Worm (Caenorhabditis elegans) whole organism, L4 larva: ENCODE measurements around the gene ric-4.

ENCODE experiments used
- D1046.2 ChIP-seq: fragments of 200-800 bp; sonication (Bioruptor generic); IDR thresholded peaks from 2 replicates; pipeline ENCODE4 v1.3.6; 2022; ENCODE audit warnings: missing genetic modification characterization, missing compliant biosample characterization
- T26A8.4 ChIP-seq: fragments of 200-800 bp; sonication (Bioruptor generic); IDR thresholded peaks from 2 replicates; pipeline ENCODE4 v1.3.6; 2022; ENCODE audit warnings: missing genetic modification characterization, missing compliant biosample characterization
- Y5F2A.4 ChIP-seq: fragments of 200-800 bp; sonication (Bioruptor generic); optimal IDR thresholded peaks from 2 replicates; lab custom pipeline; 2018; ENCODE audit warnings: mild to moderate bottlenecking, missing genetic modification characterization, missing compliant biosample characterization
- aha-1 ChIP-seq: fragments of 150-350 bp; peaks from one replicate; lab custom pipeline; 2014; ENCODE audit warnings: missing biosample characterization, missing genetic modification characterization
- ama-1 ChIP-seq: fragments of 150-350 bp; optimal IDR thresholded peaks from 2 replicates; lab custom pipeline; 2014; ENCODE audit warnings: inconsistent platforms, mixed read lengths
- ceh-32 ChIP-seq: sonication (generic microtip); optimal IDR thresholded peaks from 2 replicates; lab custom pipeline; 2016; ENCODE audit warnings: mild to moderate bottlenecking, missing genetic modification characterization, missing compliant biosample characterization; ENCODE audit not compliant: poor library complexity
- ceh-44 ChIP-seq: fragments of 200-800 bp; sonication (Bioruptor generic); IDR thresholded peaks from 2 replicates; pipeline ENCODE4 v1.3.6; 2022; ENCODE audit warnings: missing genetic modification reagents, missing genetic modification characterization, missing compliant biosample characterization
- ceh-82 ChIP-seq: sonication (generic microtip); optimal IDR thresholded peaks from 2 replicates; lab custom pipeline; 2017; ENCODE audit warnings: missing biosample characterization, missing genetic modification characterization
- ces-1 ChIP-seq: fragments of 150-350 bp; sonication (generic microtip); optimal IDR thresholded peaks from 4 replicates; lab custom pipeline; 2014; ENCODE audit warnings: missing biosample characterization, missing genetic modification reagents, missing genetic modification characterization
- ctbp-1 ChIP-seq: fragments of 200-800 bp; sonication (Bioruptor generic); IDR thresholded peaks from 2 replicates; pipeline ENCODE4 v1.3.6; 2022; ENCODE audit warnings: missing genetic modification reagents, missing genetic modification characterization, missing compliant biosample characterization
- daf-12 ChIP-seq: fragments of 150-350 bp; optimal IDR thresholded peaks from 2 replicates; lab custom pipeline; 2014; ENCODE audit warnings: missing biosample characterization, missing genetic modification reagents, missing genetic modification characterization
- dmd-6 ChIP-seq: fragments of 200-800 bp; sonication (Bioruptor generic); IDR thresholded peaks from 2 replicates; pipeline ENCODE4 v1.3.6; 2022; ENCODE audit warnings: missing genetic modification reagents, missing genetic modification characterization, missing compliant biosample characterization
- dmd-8 ChIP-seq: fragments of 200-800 bp; sonication (Bioruptor generic); IDR thresholded peaks from 2 replicates; pipeline ENCODE4 v1.3.6; 2022; ENCODE audit warnings: missing genetic modification characterization, missing compliant biosample characterization
- dmd-9 ChIP-seq: fragments of 200-800 bp; sonication (Bioruptor generic); IDR thresholded peaks from 2 replicates; pipeline ENCODE4 v1.3.6; 2022; ENCODE audit warnings: missing genetic modification reagents, missing genetic modification characterization, missing compliant biosample characterization
- egl-27 ChIP-seq: sonication (generic microtip); optimal IDR thresholded peaks from 3 replicates; lab custom pipeline; 2017; ENCODE audit warnings: missing biosample characterization, missing genetic modification reagents, missing genetic modification characterization
- jun-1 ChIP-seq: fragments of 150-350 bp; optimal IDR thresholded peaks from 2 replicates; lab custom pipeline; 2014; ENCODE audit warnings: missing biosample characterization, missing genetic modification reagents, missing genetic modification characterization
- lim-7 ChIP-seq: fragments of 200-800 bp; sonication (Bioruptor generic); IDR thresholded peaks from 2 replicates; pipeline ENCODE4 v1.3.6; 2022; ENCODE audit warnings: missing genetic modification characterization, missing compliant biosample characterization
- lin-13 ChIP-seq: fragments of 150-350 bp; optimal IDR thresholded peaks from 2 replicates; lab custom pipeline; 2014; ENCODE audit warnings: missing biosample characterization, missing genetic modification reagents, missing genetic modification characterization
- lsy-2 ChIP-seq, 2 experiments: fragments of 150-350 bp in 1 of 2; sonication (generic microtip) in 1 of 2; optimal IDR thresholded peaks; 2 replicates each; lab custom pipeline; 2014 to 2017; ENCODE audit warnings: missing biosample characterization in 2 of 2, missing genetic modification characterization in 2 of 2
- madf-9 ChIP-seq: fragments of 200-800 bp; sonication (Bioruptor generic); conservative IDR thresholded peaks from 2 replicates; pipeline ENCODE4 v1.3.6; 2022; ENCODE audit warnings: missing genetic modification reagents, missing genetic modification characterization, missing compliant biosample characterization
- mdt-29 ChIP-seq: fragments of 200-800 bp; sonication (Bioruptor generic); IDR thresholded peaks from 2 replicates; pipeline ENCODE4 v1.3.6; 2022; ENCODE audit warnings: missing genetic modification reagents, missing genetic modification characterization, missing compliant biosample characterization
- mes-2 ChIP-seq: sonication (generic microtip); optimal IDR thresholded peaks from 2 replicates; lab custom pipeline; 2016; ENCODE audit warnings: missing genotype, mild to moderate bottlenecking, missing genetic modification characterization, missing compliant biosample characterization; ENCODE audit not compliant: poor library complexity, severe bottlenecking
- nhr-11 ChIP-seq: fragments of 150-350 bp; optimal IDR thresholded peaks from 2 replicates; lab custom pipeline; 2014; ENCODE audit warnings: missing biosample characterization, missing genetic modification characterization
- nhr-111 ChIP-seq: fragments of 200-800 bp; sonication (Bioruptor generic); optimal IDR thresholded peaks from 2 replicates; lab custom pipeline; 2018; ENCODE audit warnings: mild to moderate bottlenecking, missing genetic modification characterization, missing compliant biosample characterization
- nhr-25 ChIP-seq: sonication (generic microtip); optimal IDR thresholded peaks from 2 replicates; lab custom pipeline; 2017; ENCODE audit warnings: missing genetic modification characterization, mild to moderate bottlenecking, missing compliant biosample characterization, antibody characterized with exemption, moderate library complexity, borderline replicate concordance; ENCODE audit not compliant: insufficient read depth
- nhr-41 ChIP-seq: fragments of 200-800 bp; sonication (Bioruptor generic); IDR thresholded peaks from 2 replicates; pipeline ENCODE4 v1.3.6; 2022; ENCODE audit warnings: missing genetic modification reagents, missing genetic modification characterization, missing compliant biosample characterization
- nhr-42 ChIP-seq: fragments of 200-800 bp; sonication (Bioruptor generic); IDR thresholded peaks from 2 replicates; pipeline ENCODE4 v1.3.6; 2022; ENCODE audit warnings: missing genetic modification characterization, missing compliant biosample characterization
- nhr-48 ChIP-seq: sonication (generic microtip); optimal IDR thresholded peaks from 2 replicates; lab custom pipeline; 2016; ENCODE audit warnings: mild to moderate bottlenecking, missing genetic modification characterization, missing compliant biosample characterization
- nhr-76 ChIP-seq: fragments of 150-350 bp; optimal IDR thresholded peaks from 2 replicates; lab custom pipeline; 2014; ENCODE audit warnings: missing biosample characterization, missing genetic modification characterization
- nhr-77 ChIP-seq: fragments of 150-350 bp; optimal IDR thresholded peaks from 2 replicates; lab custom pipeline; 2014; ENCODE audit warnings: missing biosample characterization, missing genetic modification characterization
- saeg-2 ChIP-seq: fragments of 200-800 bp; sonication (Bioruptor generic); IDR thresholded peaks from 2 replicates; pipeline ENCODE4 v1.3.6; 2022; ENCODE audit warnings: missing genetic modification reagents, missing genetic modification characterization, missing compliant biosample characterization
- snpc-1.2 ChIP-seq: fragments of 200-800 bp; sonication (Bioruptor generic); IDR thresholded peaks from 2 replicates; pipeline ENCODE4 v1.3.6; 2022; ENCODE audit warnings: missing genetic modification reagents, missing genetic modification characterization, missing compliant biosample characterization
- snpc-4 ChIP-seq: fragments of 150-350 bp; optimal IDR thresholded peaks from 2 replicates; lab custom pipeline; 2014; ENCODE audit warnings: missing biosample characterization, missing genetic modification characterization
- tag-97 ChIP-seq: fragments of 200-800 bp; sonication (Bioruptor generic); IDR thresholded peaks from 2 replicates; pipeline ENCODE4 v1.3.6; 2022; ENCODE audit warnings: missing genetic modification characterization, missing compliant biosample characterization
- unc-39 ChIP-seq: sonication (generic microtip); optimal IDR thresholded peaks from 2 replicates; lab custom pipeline; 2017; ENCODE audit warnings: missing biosample characterization, missing genetic modification characterization
- zag-1 ChIP-seq: fragments of 150-350 bp; optimal IDR thresholded peaks from 2 replicates; lab custom pipeline; 2014; ENCODE audit warnings: missing biosample characterization, missing genetic modification characterization
- zip-11 ChIP-seq: fragments of 200-800 bp; sonication (Bioruptor generic); IDR thresholded peaks from 2 replicates; pipeline ENCODE4 v1.3.6; 2022; ENCODE audit warnings: missing genetic modification characterization, missing compliant biosample characterization
- ztf-11 ChIP-seq: fragments of 150-350 bp; optimal IDR thresholded peaks from 2 replicates; lab custom pipeline; 2014; ENCODE audit warnings: missing biosample characterization, missing genetic modification characterization
- ztf-7 ChIP-seq: fragments of 150-350 bp; optimal IDR thresholded peaks from 2 replicates; lab custom pipeline; 2014; ENCODE audit warnings: missing biosample characterization, missing genetic modification characterization

The ric-4 gene

DNA sequence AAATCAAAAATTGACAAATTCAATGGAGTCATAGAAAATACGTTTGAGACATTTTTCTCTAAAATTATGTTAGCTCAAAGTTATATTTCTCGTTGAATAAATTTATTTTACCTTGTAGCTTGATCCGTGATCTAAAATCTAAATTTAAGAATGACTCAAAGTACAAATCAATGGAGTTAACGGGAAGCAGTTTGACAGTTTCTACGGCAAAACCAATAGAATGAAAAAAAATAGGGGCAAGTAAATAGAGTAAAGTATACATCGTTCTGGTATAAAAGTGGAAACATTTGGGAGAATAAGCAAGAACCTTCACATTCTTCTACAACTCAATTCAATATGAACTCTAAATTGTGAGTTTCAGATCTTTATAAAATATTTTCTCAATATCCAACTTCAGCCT, 39.2 kb downstream of the ric-4 start, which contains the start of gene fipr-6:
TSS of gene fipr-6 (plus strand) at position 301 of the 400 bp plus-strand sequence.
- TF ChIP-seq ama-1 (lab: Kevin White, UChicago) (no peak), ceh-82 (no peak), tag-97 (GFP tag; lab: Robert Waterston, UW) (no peak), ces-1 (GFP tag; lab: Kevin White, UChicago) (no peak), ceh-44 (GFP tag; lab: Robert Waterston, UW) (no peak), dmd-6 (GFP tag; lab: Robert Waterston, UW) (no peak), nhr-41 (GFP tag; lab: Robert Waterston, UW) (no peak), ztf-11 (tag; lab: Kevin White, UChicago) (no peak), nhr-111 (GFP tag; lab: Kevin White, UChicago) (no peak), snpc-1.2 (GFP tag; lab: Robert Waterston, UW) (no peak), lim-7 (GFP tag; lab: Robert Waterston, UW) (no peak), daf-12 (no peak), nhr-48 (no peak), ceh-32 (tag; lab: Kevin White, UChicago) (no peak), T26A8.4 (no peak), ctbp-1 (GFP tag; lab: Robert Waterston, UW) (no peak), nhr-42 (no peak)
- TF ChIP-seq, all 104 proteins: peak for 0

DNA sequence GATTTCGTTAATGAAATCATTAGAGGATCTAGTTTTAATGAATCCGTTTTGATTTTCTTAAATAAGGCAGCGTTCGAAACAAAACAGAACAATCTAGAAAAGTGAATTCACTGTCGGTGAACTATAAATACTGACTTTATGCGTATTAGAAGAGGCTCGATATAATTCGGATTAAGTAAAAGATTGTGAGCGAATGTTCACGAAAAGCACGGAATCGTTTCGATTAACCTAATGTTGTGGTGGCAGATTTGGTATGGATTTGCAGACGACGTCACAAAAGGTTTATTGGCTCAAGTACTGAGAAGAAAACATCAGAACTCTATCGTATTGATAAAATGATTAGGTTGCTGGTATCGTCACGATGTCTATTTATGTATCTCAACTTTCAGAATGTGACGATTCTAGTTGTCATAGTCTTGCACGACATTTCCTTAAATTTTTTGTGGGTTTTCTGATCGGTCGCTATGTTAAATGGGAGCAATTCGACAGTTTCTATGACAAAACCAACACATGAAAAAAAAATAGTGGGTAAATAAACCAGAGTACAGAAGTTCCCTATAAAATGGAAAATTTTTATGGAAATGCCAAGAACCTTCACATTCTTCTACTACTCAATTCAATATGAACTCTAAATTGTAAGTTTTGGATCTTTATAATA, 40.8 kb downstream of the ric-4 start, which contains the start of the genes pyt-1 and fipr-7:
TSS of gene pyt-1 (minus strand) at position 101 of the 658 bp plus-strand sequence.
TSS of gene fipr-7 (plus strand) at position 608 of the 658 bp plus-strand sequence.
- no peak for TF ChIP-seq saeg-2
- no peak for TF ChIP-seq nhr-41 (GFP tag; lab: Robert Waterston, UW)
- TF ChIP-seq Y5F2A.4 (GFP tag; lab: Kevin White, UChicago) = no peak
- TF ChIP-seq nhr-76 (tag; lab: Kevin White, UChicago) = no peak
- no peak for TF ChIP-seq ztf-11 (tag; lab: Kevin White, UChicago)
- no peak for TF ChIP-seq egl-27
- TF ChIP-seq ztf-7 (tag; lab: Kevin White, UChicago) = no peak

DNA sequence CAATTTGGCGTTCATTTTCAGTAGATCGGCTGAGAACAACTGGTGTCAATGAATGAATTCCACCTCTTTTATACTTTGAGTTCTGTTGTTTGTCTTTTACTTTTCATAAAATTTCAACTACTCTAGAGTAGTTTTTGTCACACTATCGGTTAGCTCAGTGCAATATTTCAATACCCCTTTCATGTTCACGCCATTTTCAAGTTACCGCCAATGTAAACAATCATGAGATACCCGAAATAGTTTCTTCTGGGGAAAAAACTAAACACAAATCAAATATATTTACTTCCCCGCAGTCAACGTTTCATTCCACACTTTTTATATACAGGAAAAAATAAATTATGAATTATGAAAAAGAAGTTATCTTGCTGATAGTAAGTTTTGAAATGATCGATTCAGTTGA, 41.8 kb downstream of the ric-4 start, which contains the start of gene fipr-4:
TSS of gene fipr-4 (minus strand) at position 101 of the 400 bp plus-strand sequence.
- TF ChIP-seq mdt-29 (GFP tag; lab: Robert Waterston, UW) (no peak), aha-1 (tag; lab: Kevin White, UChicago) (no peak), nhr-77 (tag; lab: Kevin White, UChicago) (no peak), unc-39 (tag; lab: Kevin White, UChicago) (no peak), zip-11 (GFP tag; lab: Robert Waterston, UW) (no peak), dmd-9 (GFP tag; lab: Robert Waterston, UW) (no peak), lin-13 (GFP tag; lab: Kevin White, UChicago) (no peak), madf-9 (GFP tag; lab: Robert Waterston, UW) (no peak), zag-1 (no peak)

DNA sequence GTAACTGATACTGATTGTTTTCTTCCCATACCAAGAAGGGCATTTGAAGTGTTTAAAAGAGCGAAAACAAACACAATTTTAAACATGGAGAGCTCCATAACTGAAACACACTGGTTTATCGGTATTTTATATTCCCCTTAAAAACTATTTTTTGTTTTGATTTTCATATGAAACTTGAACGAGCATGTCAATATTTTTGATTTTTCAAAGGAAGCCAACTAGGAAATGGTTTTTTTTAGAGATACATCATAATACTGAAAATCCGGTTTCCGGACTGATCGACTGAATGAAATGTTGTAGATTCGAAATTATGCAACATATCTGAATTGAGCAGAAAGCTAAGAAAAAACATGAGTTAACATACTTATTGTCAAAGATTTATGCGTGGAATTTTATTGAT, 42.8 kb downstream of the ric-4 start, which contains the start of gene ttr-19:
TSS of gene ttr-19 (minus strand) at position 101 of the 400 bp plus-strand sequence.
- TF ChIP-seq snpc-1.2 (GFP tag; lab: Robert Waterston, UW) = no peak
- no peak for TF ChIP-seq Y5F2A.4 (GFP tag; lab: Kevin White, UChicago)
- no peak for TF ChIP-seq lsy-2 (tag; optimal IDR thresholded peaks at IDR 0.05; lab: Kevin White, UChicago)
- no peak for TF ChIP-seq nhr-111 (GFP tag; lab: Kevin White, UChicago)
- TF ChIP-seq mes-2 = no peak
- TF ChIP-seq lim-7 (GFP tag; lab: Robert Waterston, UW) = no peak
- TF ChIP-seq aha-1 (tag; lab: Kevin White, UChicago) = no peak
- TF ChIP-seq nhr-25 (tag; lab: Kevin White, UChicago) = no peak
- no peak for TF ChIP-seq snpc-4 (tag; lab: Kevin White, UChicago)
- TF ChIP-seq D1046.2 (GFP tag; lab: Robert Waterston, UW) = no peak
- no peak for TF ChIP-seq nhr-11 (tag; lab: Kevin White, UChicago)
- TF ChIP-seq dmd-8 (GFP tag; lab: Robert Waterston, UW) = no peak
- no peak for TF ChIP-seq jun-1 (tag; lab: Kevin White, UChicago)
- TF ChIP-seq mdt-29 (GFP tag; lab: Robert Waterston, UW) = no peak
